Fruit fly (Drosophila melanogaster): ENCODE measurements around the gene CG15731.
A peak's percentile ranks its signal among the peaks of the same experiment; 100 is the strongest.

The CG15731 gene

dm6 chrX:12472244-12472736 lies 14.7 kb upstream of the CG15731 start (continued):
- TF ChIP-seq CG18262 (tag; optimal IDR thresholded peaks at IDR 0.05) (peak; percentile 93), MESR4 (GFP tag; optimal IDR thresholded peaks at IDR 0.05) (peak; percentile 21), exex (tag; optimal IDR thresholded peaks at IDR 0.05) (peak; percentile 86), phol (tag; optimal IDR thresholded peaks at IDR 0.05) (peak; percentile 93), CG1233 (GFP tag; optimal IDR thresholded peaks at IDR 0.05) (peak; percentile 96), B-H1 (GFP tag; IDR thresholded peaks at IDR 0.05) (peak; percentile 90), CG3847 (GFP tag; IDR thresholded peaks at IDR 0.05) (peak; percentile 97), CG12391 (tag; optimal IDR thresholded peaks at IDR 0.05) (peak; percentile 94), chm (GFP tag; IDR thresholded peaks at IDR 0.05) (peak; percentile 84), Lim3 (GFP tag; IDR thresholded peaks at IDR 0.05) (peak; percentile 76; the same call in 1 of the 2 replicates), E2f1 (GFP tag; IDR thresholded peaks at IDR 0.05) (peak; percentile 94), CG3407 (GFP tag; optimal IDR thresholded peaks at IDR 0.05) (peak; percentile 83), Opbp (GFP tag; IDR thresholded peaks at IDR 0.05; ENCODE audit: partially characterized antibody) (no peak), emc (GFP tag; optimal IDR thresholded peaks at IDR 0.05) (peak; percentile 53), CG7271 (tag; optimal IDR thresholded peaks at IDR 0.05) (peak; percentile 59), mam (GFP tag; optimal IDR thresholded peaks at IDR 0.05) (peak; percentile 78), Poxn (GFP tag; IDR thresholded peaks at IDR 0.05) (peak; percentile 86), CG13424 (tag; optimal IDR thresholded peaks at IDR 0.05) (peak; percentile 95), Med (GFP tag) (peak; percentile 93), inv (GFP tag; IDR thresholded peaks at IDR 0.05; ENCODE audit: partially characterized antibody) (no peak), gcm2 (GFP tag; optimal IDR thresholded peaks at IDR 0.05) (peak; percentile 75), CG13775 (GFP tag; optimal IDR thresholded peaks at IDR 0.05) (peak; percentile 91), CG11695 (GFP tag; IDR thresholded peaks at IDR 0.05) (peak; percentile 95), CG4360 (GFP tag; IDR thresholded peaks at IDR 0.05) (peak; percentile 72), lmd (GFP tag; IDR thresholded peaks at IDR 0.05) (peak; percentile 96), CG10274 (GFP tag; optimal IDR thresholded peaks at IDR 0.05) (peak; percentile 80), Hr39 (optimal IDR thresholded peaks at IDR 0.05) (no peak), Dek (tag; optimal IDR thresholded peaks at IDR 0.05) (peak; percentile 93), Eip74EF (GFP tag; optimal IDR thresholded peaks at IDR 0.05) (peak in 1 of 2 experiments; percentile 93), CG18764 (GFP tag; optimal IDR thresholded peaks at IDR 0.05) (peak; percentile 68), pros (GFP tag; optimal IDR thresholded peaks at IDR 0.05) (no peak), Adf1 (GFP tag; IDR thresholded peaks at IDR 0.05) (peak; percentile 75), sim (GFP tag; IDR thresholded peaks at IDR 0.05) (peak; percentile 78), CG1647 (GFP tag; optimal IDR thresholded peaks at IDR 0.05) (peak; percentile 67), Trl (optimal IDR thresholded peaks at IDR 0.05) (peak; percentile 45 to 53), Trl (GFP tag; optimal IDR thresholded peaks at IDR 0.05) (peak; percentile 29), MTF-1 (GFP tag; optimal IDR thresholded peaks at IDR 0.05; ENCODE audit: borderline replicate concordance) (peak; percentile 81), CG4282 (GFP tag; optimal IDR thresholded peaks at IDR 0.05) (no peak), lilli (GFP tag; optimal IDR thresholded peaks at IDR 0.05) (peak; percentile 92), Dll (GFP tag; IDR thresholded peaks at IDR 0.05; ENCODE audit: partially characterized antibody) (no peak), Side (GFP tag; optimal IDR thresholded peaks at IDR 0.05) (peak; percentile 24), sna (GFP tag; IDR thresholded peaks at IDR 0.05; ENCODE audit: partially characterized antibody) (no peak), CG6254 (GFP tag; optimal IDR thresholded peaks at IDR 0.05) (peak; percentile 75), CG8944 (GFP tag; optimal IDR thresholded peaks at IDR 0.05) (peak; percentile 9), slbo (GFP tag; IDR thresholded peaks at IDR 0.05) (peak; percentile 97), Myb (GFP tag; optimal IDR thresholded peaks at IDR 0.05) (no peak), Optix (GFP tag; IDR thresholded peaks at IDR 0.05) (peak; percentile 76; the same call in 2 of the 3 replicates), H15 (GFP tag; IDR thresholded peaks at IDR 0.05) (peak; percentile 87), Meics (GFP tag; optimal IDR thresholded peaks at IDR 0.05) (peak; percentile 96), grn (GFP tag; optimal IDR thresholded peaks at IDR 0.05) (peak; percentile 12), ro (GFP tag; IDR thresholded peaks at IDR 0.05) (peak; percentile 84)
